Fruit fly (Drosophila melanogaster): ENCODE results near the gene CNPYb.

CNPYb gene

dm6 chr3L:19055064-19055463 is 41.0 kb downstream of the CNPYb start (continued):
- TF ChIP-seq CG8119 (GFP tag; IDR thresholded peaks at IDR 0.05) (peak; percentile 59), CG6792 (GFP tag; optimal IDR thresholded peaks at IDR 0.05) (peak; percentile 33), Hr4 (GFP tag; optimal IDR thresholded peaks at IDR 0.05) (peak; percentile 24), Gug (GFP tag; IDR thresholded peaks at IDR 0.05) (no peak), svp (GFP tag) (peak; percentile 68), topi (GFP tag; optimal IDR thresholded peaks at IDR 0.05) (peak; percentile 21), achi (GFP tag; optimal IDR thresholded peaks at IDR 0.05) (peak; percentile 54), CG15336 (GFP tag; IDR thresholded peaks at IDR 0.05) (peak; percentile 62), fd59A (GFP tag; optimal IDR thresholded peaks at IDR 0.05) (peak; percentile 9), CG6163 (GFP tag; IDR thresholded peaks at IDR 0.05) (peak; percentile 58; the same call in 2 of the 3 replicates), esn (GFP tag; optimal IDR thresholded peaks at IDR 0.05) (peak; percentile 50), CG6276 (GFP tag; optimal IDR thresholded peaks at IDR 0.05) (no peak), Hr38 (GFP tag; optimal IDR thresholded peaks at IDR 0.05) (no peak), Sox102F (GFP tag; optimal IDR thresholded peaks at IDR 0.05) (peak; percentile 17), Eip75B (GFP tag; optimal IDR thresholded peaks at IDR 0.05) (no peak), fd85E (GFP tag; optimal IDR thresholded peaks at IDR 0.05) (no peak), Ets21C (GFP tag; optimal IDR thresholded peaks at IDR 0.05) (no peak), CG8319 (GFP tag; optimal IDR thresholded peaks at IDR 0.05) (no peak), net (GFP tag; optimal IDR thresholded peaks at IDR 0.05) (peak; percentile 51), salr (GFP tag; optimal IDR thresholded peaks at IDR 0.05) (peak in 1 of 2 experiments; percentile 49), Hr39 (GFP tag; optimal IDR thresholded peaks at IDR 0.05) (no peak), acj6 (GFP tag; optimal IDR thresholded peaks at IDR 0.05) (peak; percentile 29), CG32006 (GFP tag; optimal IDR thresholded peaks at IDR 0.05) (peak; percentile 61), CG11902 (GFP tag; optimal IDR thresholded peaks at IDR 0.05) (no peak), CG11762 (GFP tag; optimal IDR thresholded peaks at IDR 0.05; ENCODE audit: insufficient read depth) (peak; percentile 4), CG11294 (GFP tag; IDR thresholded peaks at IDR 0.05) (no peak), CG1621 (tag; optimal IDR thresholded peaks at IDR 0.05) (peak; percentile 5), CG3919 (GFP tag; optimal IDR thresholded peaks at IDR 0.05) (peak; percentile 32), vri (GFP tag; optimal IDR thresholded peaks at IDR 0.05) (no peak), CG6854 (GFP tag; optimal IDR thresholded peaks at IDR 0.05) (no peak)

DNA sequence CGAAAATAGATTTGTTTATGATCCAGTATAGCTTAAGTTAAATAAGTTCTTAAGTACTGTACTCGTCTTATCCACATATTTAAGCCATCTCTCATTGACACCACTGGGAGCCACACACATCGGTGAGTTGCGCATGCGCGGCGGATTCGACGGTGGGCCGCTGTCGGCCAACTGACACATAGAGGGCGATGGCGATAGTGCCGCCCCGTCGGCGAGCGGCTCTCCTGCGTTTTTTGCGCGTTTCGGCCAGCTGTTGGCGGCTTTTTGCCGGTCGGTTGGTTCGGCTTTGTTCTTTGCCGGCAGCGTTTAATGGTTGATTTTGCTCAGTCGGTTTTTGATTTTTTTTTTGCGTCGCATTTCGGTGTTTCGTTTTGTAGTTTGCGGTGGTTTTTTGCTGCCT is 41.8 kb downstream of the CNPYb start:
- no peak for TF ChIP-seq CG10631 (GFP tag; optimal IDR thresholded peaks at IDR 0.05)
- TF ChIP-seq CG6163 (GFP tag; IDR thresholded peaks at IDR 0.05): peak; percentile 44; the same call in 1 of the 3 replicates
- no peak for TF ChIP-seq CG8319 (GFP tag; optimal IDR thresholded peaks at IDR 0.05)
- TF ChIP-seq ss (GFP tag; optimal IDR thresholded peaks at IDR 0.05): peak in 1 of 2 experiments; percentile 1
- TF ChIP-seq CG6808 (GFP tag; optimal IDR thresholded peaks at IDR 0.05): peak; percentile 24

DNA sequence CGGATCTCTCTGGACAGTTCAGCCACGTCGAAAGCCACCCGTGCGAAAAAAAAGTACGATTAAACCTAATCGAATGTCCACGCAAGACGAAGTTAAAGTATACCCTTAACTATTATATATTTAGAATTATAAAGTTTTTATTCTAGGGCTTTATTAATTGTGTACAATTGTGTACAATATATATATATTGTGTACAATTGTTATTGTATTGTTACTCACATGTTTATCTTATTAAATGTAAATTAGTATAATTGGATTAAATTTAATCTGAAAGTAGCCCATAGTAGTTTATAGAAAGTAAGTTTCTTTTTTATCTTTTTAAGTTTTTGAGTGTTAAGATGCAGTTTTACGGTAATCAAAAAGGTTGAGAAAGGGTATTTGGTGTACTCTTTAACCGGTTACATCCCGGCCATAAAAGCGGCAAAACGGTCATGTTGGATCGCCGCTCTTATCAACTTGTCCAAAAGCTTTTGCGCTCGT is 42.6 kb downstream of the CNPYb start, which contains the start of gene CG43407:
Gene CG43407, minus strand, starts transcription at position 51 of the 480 bp plus-strand sequence.
- TF ChIP-seq net (GFP tag; optimal IDR thresholded peaks at IDR 0.05): peak; percentile 6
- no peak for TF ChIP-seq Hr39 (GFP tag; optimal IDR thresholded peaks at IDR 0.05)
- no peak for TF ChIP-seq CG11902 (GFP tag; optimal IDR thresholded peaks at IDR 0.05)
- no peak for TF ChIP-seq CG16779 (tag; optimal IDR thresholded peaks at IDR 0.05)
- TF ChIP-seq Sox14 (GFP tag; optimal IDR thresholded peaks at IDR 0.05): no peak
- peak; percentile 45 for TF ChIP-seq achi (GFP tag; optimal IDR thresholded peaks at IDR 0.05)
- TF ChIP-seq CG15336 (GFP tag; IDR thresholded peaks at IDR 0.05): 0 out of 2 replicates have a peak, but pooled peaks have one; percentile 11
- no peak for TF ChIP-seq Sox15 (GFP tag; optimal IDR thresholded peaks at IDR 0.05)
- peak; percentile 18 for TF ChIP-seq fd59A (GFP tag; optimal IDR thresholded peaks at IDR 0.05)
- TF ChIP-seq fd85E (GFP tag; optimal IDR thresholded peaks at IDR 0.05): no peak
- TF ChIP-seq esn (GFP tag; optimal IDR thresholded peaks at IDR 0.05): peak; percentile 34
- TF ChIP-seq CG31627 (GFP tag; optimal IDR thresholded peaks at IDR 0.05): no peak
- peak; percentile 15 for TF ChIP-seq acj6 (GFP tag; optimal IDR thresholded peaks at IDR 0.05)
- TF ChIP-seq Hr38 (GFP tag; optimal IDR thresholded peaks at IDR 0.05): no peak
- TF ChIP-seq CG6163 (GFP tag; IDR thresholded peaks at IDR 0.05): no peak
- TF ChIP-seq eg (GFP tag; IDR thresholded peaks at IDR 0.05): no peak
- TF ChIP-seq ss (GFP tag; optimal IDR thresholded peaks at IDR 0.05): peak in 1 of 2 experiments; percentile 40
- TF ChIP-seq topi (GFP tag; optimal IDR thresholded peaks at IDR 0.05): no peak
- TF ChIP-seq CG8632 (GFP tag; optimal IDR thresholded peaks at IDR 0.05): peak; percentile 44
- TF ChIP-seq Ets96B (tag; optimal IDR thresholded peaks at IDR 0.05): peak; percentile 28
- TF ChIP-seq OdsH (GFP tag; optimal IDR thresholded peaks at IDR 0.05): peak; percentile 53
- TF ChIP-seq Blimp-1 (GFP tag; optimal IDR thresholded peaks at IDR 0.05): no peak
- TF ChIP-seq Gug (GFP tag; IDR thresholded peaks at IDR 0.05): no peak
- no peak for TF ChIP-seq CG11762 (GFP tag; optimal IDR thresholded peaks at IDR 0.05; ENCODE audit: insufficient read depth)
- peak in 1 of 2 experiments; percentile 25 for TF ChIP-seq salr (GFP tag; optimal IDR thresholded peaks at IDR 0.05)
- TF ChIP-seq CG10631 (GFP tag; optimal IDR thresholded peaks at IDR 0.05): no peak
- TF ChIP-seq svp (GFP tag): peak; percentile 23
- TF ChIP-seq CG1621 (tag; optimal IDR thresholded peaks at IDR 0.05): no peak
- TF ChIP-seq CG6808 (GFP tag; optimal IDR thresholded peaks at IDR 0.05): no peak
- peak; percentile 1 for TF ChIP-seq CG4318 (GFP tag; optimal IDR thresholded peaks at IDR 0.05)
- no peak for TF ChIP-seq cyc (GFP tag; optimal IDR thresholded peaks at IDR 0.05)
- TF ChIP-seq CG11294 (GFP tag; IDR thresholded peaks at IDR 0.05): no peak
- no peak for TF ChIP-seq Sox102F (GFP tag; optimal IDR thresholded peaks at IDR 0.05)
- peak; percentile 8 for TF ChIP-seq CG6792 (GFP tag; optimal IDR thresholded peaks at IDR 0.05)
- no peak for TF ChIP-seq CG8319 (GFP tag; optimal IDR thresholded peaks at IDR 0.05)

Data from whole organism, prepupa.